Fruit fly (Drosophila melanogaster): ENCODE data around the gene CG1647.

CG1647 gene

dm6 chr3R:28830746-28831145 lies 10.7 kb downstream of the CG1647 start (continued):
- no peak for TF ChIP-seq CG6654 (GFP tag; optimal IDR thresholded peaks at IDR 0.05)
- no peak for TF ChIP-seq knrl (GFP tag; IDR thresholded peaks at IDR 0.05; ENCODE audit: partially characterized antibody)
- no peak for TF ChIP-seq Gsc (GFP tag; IDR thresholded peaks at IDR 0.05)
- no peak for TF ChIP-seq CG7745 (tag; optimal IDR thresholded peaks at IDR 0.05)
- TF ChIP-seq CG13123 (GFP tag; optimal IDR thresholded peaks at IDR 0.05): no peak
- no peak for TF ChIP-seq fu2 (GFP tag; optimal IDR thresholded peaks at IDR 0.05)
- no peak for TF ChIP-seq pzg (GFP tag; optimal IDR thresholded peaks at IDR 0.05)
- peak; percentile 3 for TF ChIP-seq CG30403 (GFP tag; optimal IDR thresholded peaks at IDR 0.05)
- no peak for TF ChIP-seq nerfin-1 (tag; optimal IDR thresholded peaks at IDR 0.05)
- no peak for TF ChIP-seq CG6175 (GFP tag; IDR thresholded peaks at IDR 0.05)
- no peak for TF ChIP-seq oc (tag; optimal IDR thresholded peaks at IDR 0.05)
- TF ChIP-seq Nf-YA (GFP tag; IDR thresholded peaks at IDR 0.05): no peak
- TF ChIP-seq lilli (GFP tag; optimal IDR thresholded peaks at IDR 0.05): no peak
- no peak for TF ChIP-seq CG17829 (tag; optimal IDR thresholded peaks at IDR 0.05)
- no peak for TF ChIP-seq CG13296 (GFP tag; optimal IDR thresholded peaks at IDR 0.05)
- TF ChIP-seq Side (GFP tag; optimal IDR thresholded peaks at IDR 0.05): no peak
- no peak for TF ChIP-seq CG4404 (GFP tag; IDR thresholded peaks at IDR 0.05)
- TF ChIP-seq CG9876 (GFP tag; optimal IDR thresholded peaks at IDR 0.05): no peak
- no peak for TF ChIP-seq CG2875 (GFP tag; optimal IDR thresholded peaks at IDR 0.05)
- no peak for TF ChIP-seq dpn (GFP tag; optimal IDR thresholded peaks at IDR 0.05)
- TF ChIP-seq Ada2b (GFP tag; IDR thresholded peaks at IDR 0.05): peak; percentile 34
- TF ChIP-seq CG13287 (GFP tag; IDR thresholded peaks at IDR 0.05; ENCODE audit: partially characterized antibody): no peak
- no peak for TF ChIP-seq Abd-B (GFP tag; optimal IDR thresholded peaks at IDR 0.05)
- no peak for TF ChIP-seq ac (GFP tag; optimal IDR thresholded peaks at IDR 0.05)
- TF ChIP-seq Aef1 (GFP tag; IDR thresholded peaks at IDR 0.05): no peak
- TF ChIP-seq Max (GFP tag; optimal IDR thresholded peaks at IDR 0.05): no peak
- peak; percentile 7 for TF ChIP-seq CoRest (tag; optimal IDR thresholded peaks at IDR 0.05)
- no peak for TF ChIP-seq BEAF-32 (GFP tag; optimal IDR thresholded peaks at IDR 0.05)
- no peak for TF ChIP-seq CG4854 (GFP tag; optimal IDR thresholded peaks at IDR 0.05)
- TF ChIP-seq sim (GFP tag; IDR thresholded peaks at IDR 0.05): no peak
- peak; percentile 10 for TF ChIP-seq Meics (GFP tag; optimal IDR thresholded peaks at IDR 0.05)
- no peak for TF ChIP-seq CG1792 (GFP tag; optimal IDR thresholded peaks at IDR 0.05)
- no peak for TF ChIP-seq CG16815 (GFP tag; optimal IDR thresholded peaks at IDR 0.05)
- no peak for TF ChIP-seq CG32767 (GFP tag; IDR thresholded peaks at IDR 0.05)
- no peak for TF ChIP-seq CG7372 (GFP tag; IDR thresholded peaks at IDR 0.05)
- TF ChIP-seq psq (GFP tag; optimal IDR thresholded peaks at IDR 0.05): no peak
- TF ChIP-seq Neu2 (GFP tag; optimal IDR thresholded peaks at IDR 0.05; ENCODE audit: borderline replicate concordance): no peak
- no peak for TF ChIP-seq Jarid2 (GFP tag; optimal IDR thresholded peaks at IDR 0.05)
- no peak for TF ChIP-seq amos (GFP tag; IDR thresholded peaks at IDR 0.05; ENCODE audit: partially characterized antibody)
- TF ChIP-seq CG15073 (GFP tag; optimal IDR thresholded peaks at IDR 0.05): no peak
- no peak for TF ChIP-seq Atf-2 (GFP tag; optimal IDR thresholded peaks at IDR 0.05)
- TF ChIP-seq Vsx1 (GFP tag; optimal IDR thresholded peaks at IDR 0.05): no peak
- TF ChIP-seq lmd (GFP tag; IDR thresholded peaks at IDR 0.05): no peak
- TF ChIP-seq Hr51 (GFP tag; optimal IDR thresholded peaks at IDR 0.05): peak in 1 of 2 experiments; percentile 47
- TF ChIP-seq chm (GFP tag; IDR thresholded peaks at IDR 0.05): no peak
- TF ChIP-seq CG9817 (tag; optimal IDR thresholded peaks at IDR 0.05): no peak
- TF ChIP-seq Rfx (GFP tag; IDR thresholded peaks at IDR 0.05): peak; percentile 10; the same call in 1 of the 2 replicates
- TF ChIP-seq Nf-YC (tag; optimal IDR thresholded peaks at IDR 0.05): no peak
- TF ChIP-seq caup (GFP tag; optimal IDR thresholded peaks at IDR 0.05; ENCODE audit: severe bottlenecking): no peak
- no peak for TF ChIP-seq Optix (GFP tag; IDR thresholded peaks at IDR 0.05)
- no peak for TF ChIP-seq Elba2 (GFP tag; optimal IDR thresholded peaks at IDR 0.05)
